Worm (Caenorhabditis elegans) whole organism, L4 larva: ENCODE results near the gene rec-8.

ENCODE experiments used
- F10B5.3 ChIP-seq: sonication (generic microtip); optimal IDR thresholded peaks from 2 replicates; lab custom pipeline; 2016; ENCODE audit warnings: mild to moderate bottlenecking, missing genetic modification characterization, missing compliant biosample characterization
- F26F4.8 ChIP-seq: fragments of 200-800 bp; sonication (Bioruptor generic); conservative IDR thresholded peaks from 2 replicates; pipeline ENCODE4 v1.3.6; 2022; ENCODE audit warnings: missing genetic modification characterization, missing compliant biosample characterization
- F44E2.7 ChIP-seq: fragments of 200-800 bp; sonication (Bioruptor generic); IDR thresholded peaks from 2 replicates; pipeline ENCODE4 v2.1.2; 2022; ENCODE audit warnings: missing genetic modification characterization, missing compliant biosample characterization
- T20F7.1 ChIP-seq: fragments of 200-800 bp; sonication (Bioruptor generic); optimal IDR thresholded peaks from 2 replicates; lab custom pipeline; 2018; ENCODE audit warnings: mild to moderate bottlenecking, missing genetic modification characterization, missing compliant biosample characterization
- Y105C5A.15 ChIP-seq: fragments of 200-800 bp; sonication (Bioruptor generic); IDR thresholded peaks from 2 replicates; pipeline ENCODE4 v1.3.6; 2022; ENCODE audit warnings: missing genetic modification characterization, missing compliant biosample characterization
- ZK337.2 ChIP-seq: fragments of 200-800 bp; sonication (Bioruptor generic); IDR thresholded peaks from 2 replicates; pipeline ENCODE4 v1.3.6; 2022; ENCODE audit warnings: missing genetic modification reagents, missing genetic modification characterization, missing compliant biosample characterization
- aha-1 ChIP-seq: fragments of 150-350 bp; peaks from one replicate; lab custom pipeline; 2014; ENCODE audit warnings: missing biosample characterization, missing genetic modification characterization
- aly-2 ChIP-seq: sonication (generic microtip); optimal IDR thresholded peaks from 2 replicates; lab custom pipeline; 2018; ENCODE audit warnings: missing biosample characterization, missing genetic modification characterization
- ama-1 ChIP-seq: fragments of 150-350 bp; optimal IDR thresholded peaks from 2 replicates; lab custom pipeline; 2014; ENCODE audit warnings: inconsistent platforms, mixed read lengths
- arid-1 ChIP-seq: fragments of 200-800 bp; sonication (Bioruptor generic); conservative IDR thresholded peaks from 2 replicates; pipeline ENCODE4 v1.3.6; 2022; ENCODE audit warnings: missing genetic modification reagents, missing genetic modification characterization, missing compliant biosample characterization
- attf-4 ChIP-seq: sonication (generic microtip); optimal IDR thresholded peaks from 3 replicates; lab custom pipeline; 2017; ENCODE audit warnings: missing biosample characterization, missing genetic modification characterization
- ceh-20 ChIP-seq: fragments of 200-800 bp; sonication (Bioruptor generic); IDR thresholded peaks from 2 replicates; pipeline ENCODE4 v1.3.6; 2022; ENCODE audit warnings: missing genetic modification reagents, missing genetic modification characterization, missing compliant biosample characterization
- ceh-28 ChIP-seq: fragments of 150-350 bp; optimal IDR thresholded peaks from 2 replicates; lab custom pipeline; 2014; ENCODE audit warnings: missing biosample characterization, missing genetic modification reagents, missing genetic modification characterization
- ceh-32 ChIP-seq: sonication (generic microtip); optimal IDR thresholded peaks from 2 replicates; lab custom pipeline; 2016; ENCODE audit warnings: mild to moderate bottlenecking, missing genetic modification characterization, missing compliant biosample characterization; ENCODE audit not compliant: poor library complexity
- ceh-62 ChIP-seq: sonication (generic microtip); optimal IDR thresholded peaks from 2 replicates; lab custom pipeline; 2017; ENCODE audit warnings: missing biosample characterization, missing genetic modification characterization
- ceh-82 ChIP-seq: sonication (generic microtip); optimal IDR thresholded peaks from 2 replicates; lab custom pipeline; 2017; ENCODE audit warnings: missing biosample characterization, missing genetic modification characterization
- ces-1 ChIP-seq: fragments of 150-350 bp; sonication (generic microtip); optimal IDR thresholded peaks from 4 replicates; lab custom pipeline; 2014; ENCODE audit warnings: missing biosample characterization, missing genetic modification reagents, missing genetic modification characterization
- cey-2 ChIP-seq: sonication (generic microtip); optimal IDR thresholded peaks from 3 replicates; lab custom pipeline; 2017; ENCODE audit warnings: missing genetic modification characterization, mild to moderate bottlenecking, missing compliant biosample characterization, antibody characterized with exemption, borderline replicate concordance; ENCODE audit not compliant: insufficient read depth
- ctbp-1 ChIP-seq: fragments of 200-800 bp; sonication (Bioruptor generic); IDR thresholded peaks from 2 replicates; pipeline ENCODE4 v1.3.6; 2022; ENCODE audit warnings: missing genetic modification reagents, missing genetic modification characterization, missing compliant biosample characterization
- daf-19 ChIP-seq: fragments of 200-800 bp; sonication (Bioruptor generic); conservative IDR thresholded peaks from 2 replicates; pipeline ENCODE4 v1.3.6; 2022; ENCODE audit warnings: missing genetic modification characterization, missing compliant biosample characterization
- dmd-8 ChIP-seq: fragments of 200-800 bp; sonication (Bioruptor generic); IDR thresholded peaks from 2 replicates; pipeline ENCODE4 v1.3.6; 2022; ENCODE audit warnings: missing genetic modification characterization, missing compliant biosample characterization
- dpl-1 ChIP-seq: fragments of 150-350 bp; optimal IDR thresholded peaks from 2 replicates; lab custom pipeline; 2014; ENCODE audit warnings: missing biosample characterization, missing genetic modification reagents, missing genetic modification characterization
- egl-27 ChIP-seq: sonication (generic microtip); optimal IDR thresholded peaks from 3 replicates; lab custom pipeline; 2017; ENCODE audit warnings: missing biosample characterization, missing genetic modification reagents, missing genetic modification characterization
- fkh-10 ChIP-seq: fragments of 150-350 bp; optimal IDR thresholded peaks from 2 replicates; lab custom pipeline; 2014; ENCODE audit warnings: missing biosample characterization, missing genetic modification reagents, missing genetic modification characterization
- gei-8 ChIP-seq: fragments of 200-800 bp; sonication (Bioruptor generic); optimal IDR thresholded peaks from 2 replicates; lab custom pipeline; 2018; ENCODE audit warnings: mild to moderate bottlenecking, missing genetic modification characterization, missing compliant biosample characterization
- hif-1 ChIP-seq, 2 experiments: sonication (generic microtip); optimal IDR thresholded peaks; 2 replicates each; lab custom pipeline; 2016 to 2017; ENCODE audit warnings: missing compliant biosample characterization in 2 of 2, missing genetic modification characterization in 2 of 2, missing genetic modification reagents in 2 of 2, missing genotype in 2 of 2, mild to moderate bottlenecking in 1 of 2
- hmg-1.1 ChIP-seq: fragments of 200-800 bp; sonication (Bioruptor generic); IDR thresholded peaks from 2 replicates; pipeline ENCODE4 v1.3.6; 2022; ENCODE audit warnings: missing genetic modification reagents, missing genetic modification characterization, missing compliant biosample characterization
- lim-7 ChIP-seq: fragments of 200-800 bp; sonication (Bioruptor generic); IDR thresholded peaks from 2 replicates; pipeline ENCODE4 v1.3.6; 2022; ENCODE audit warnings: missing genetic modification characterization, missing compliant biosample characterization
- lin-1 ChIP-seq: fragments of 200-800 bp; sonication (Bioruptor generic); IDR thresholded peaks from 2 replicates; pipeline ENCODE4 v1.3.6; 2022; ENCODE audit warnings: missing genetic modification reagents, missing genetic modification characterization, missing compliant biosample characterization
- lin-13 ChIP-seq: fragments of 150-350 bp; optimal IDR thresholded peaks from 2 replicates; lab custom pipeline; 2014; ENCODE audit warnings: missing biosample characterization, missing genetic modification reagents, missing genetic modification characterization
- lin-15B ChIP-seq: fragments of 150-350 bp; sonication (generic microtip); optimal IDR thresholded peaks from 3 replicates; lab custom pipeline; 2014; ENCODE audit warnings: missing biosample characterization, missing genetic modification characterization
- lin-29 ChIP-seq: fragments of 200-800 bp; sonication (Bioruptor generic); IDR thresholded peaks from 2 replicates; pipeline ENCODE4 v1.3.6; 2022; ENCODE audit warnings: missing genetic modification reagents, missing genetic modification characterization, missing compliant biosample characterization
- lin-38 ChIP-seq: fragments of 200-800 bp; sonication (Bioruptor generic); IDR thresholded peaks from 2 replicates; pipeline ENCODE4 v1.3.6; 2022; ENCODE audit warnings: missing genetic modification reagents, missing genetic modification characterization, missing compliant biosample characterization
- madf-5 ChIP-seq, 2 experiments: fragments of 200-800 bp; sonication (Bioruptor generic); IDR thresholded peaks; 2 replicates each; pipeline ENCODE4 v1.3.6; 2022; ENCODE audit warnings: missing compliant biosample characterization in 2 of 2, missing genetic modification characterization in 2 of 2
- madf-9 ChIP-seq: fragments of 200-800 bp; sonication (Bioruptor generic); conservative IDR thresholded peaks from 2 replicates; pipeline ENCODE4 v1.3.6; 2022; ENCODE audit warnings: missing genetic modification reagents, missing genetic modification characterization, missing compliant biosample characterization
- mdt-29 ChIP-seq: fragments of 200-800 bp; sonication (Bioruptor generic); IDR thresholded peaks from 2 replicates; pipeline ENCODE4 v1.3.6; 2022; ENCODE audit warnings: missing genetic modification reagents, missing genetic modification characterization, missing compliant biosample characterization
- mep-1 ChIP-seq: fragments of 150-350 bp; sonication (generic microtip); optimal IDR thresholded peaks from 3 replicates; lab custom pipeline; 2014; ENCODE audit warnings: missing biosample characterization, missing genetic modification characterization
- nhr-25 ChIP-seq: sonication (generic microtip); optimal IDR thresholded peaks from 2 replicates; lab custom pipeline; 2017; ENCODE audit warnings: missing genetic modification characterization, mild to moderate bottlenecking, missing compliant biosample characterization, antibody characterized with exemption, moderate library complexity, borderline replicate concordance; ENCODE audit not compliant: insufficient read depth
- nhr-28 ChIP-seq: fragments of 150-350 bp; optimal IDR thresholded peaks from 2 replicates; lab custom pipeline; 2014; ENCODE audit warnings: missing biosample characterization, missing genetic modification characterization
- nhr-48 ChIP-seq: sonication (generic microtip); optimal IDR thresholded peaks from 2 replicates; lab custom pipeline; 2016; ENCODE audit warnings: mild to moderate bottlenecking, missing genetic modification characterization, missing compliant biosample characterization
- nhr-6 ChIP-seq: fragments of 150-350 bp; optimal IDR thresholded peaks from 2 replicates; lab custom pipeline; 2014; ENCODE audit warnings: missing biosample characterization, missing genetic modification characterization
- pha-4 ChIP-seq, 2 experiments: fragments of 150-350 bp in 1 of 2; fragments of 200-800 bp in 1 of 2; sonication (Bioruptor generic) in 1 of 2; IDR thresholded peaks in 1 of 2; optimal IDR thresholded peaks in 1 of 2; 2 replicates each; pipeline versions ENCODE4 v1.3.6 to Lab custom; 2014 to 2022; ENCODE audit warnings: missing genetic modification characterization in 2 of 2, missing genetic modification reagents in 2 of 2, missing biosample characterization in 1 of 2, missing compliant biosample characterization in 1 of 2
- sdz-12 ChIP-seq: fragments of 200-800 bp; sonication (Bioruptor generic); optimal IDR thresholded peaks from 2 replicates; lab custom pipeline; 2018; ENCODE audit warnings: mild to moderate bottlenecking, missing genetic modification characterization, missing compliant biosample characterization
- skn-1 ChIP-seq: fragments of 150-350 bp; optimal IDR thresholded peaks from 2 replicates; lab custom pipeline; 2014; ENCODE audit warnings: missing biosample characterization, missing genetic modification characterization
- snpc-4 ChIP-seq: fragments of 150-350 bp; optimal IDR thresholded peaks from 2 replicates; lab custom pipeline; 2014; ENCODE audit warnings: missing biosample characterization, missing genetic modification characterization
- spr-1 ChIP-seq: sonication (generic microtip); optimal IDR thresholded peaks from 2 replicates; lab custom pipeline; 2016; ENCODE audit warnings: mild to moderate bottlenecking, missing genetic modification characterization, missing compliant biosample characterization
- spr-3 ChIP-seq: fragments of 200-800 bp; sonication (Bioruptor generic); optimal IDR thresholded peaks from 2 replicates; lab custom pipeline; 2018; ENCODE audit warnings: mild to moderate bottlenecking, missing genetic modification characterization, missing compliant biosample characterization
- tag-97 ChIP-seq: fragments of 200-800 bp; sonication (Bioruptor generic); IDR thresholded peaks from 2 replicates; pipeline ENCODE4 v1.3.6; 2022; ENCODE audit warnings: missing genetic modification characterization, missing compliant biosample characterization
- unc-62 ChIP-seq, 3 experiments: fragments of 150-350 bp in 1 of 3; sonication (generic microtip); optimal IDR thresholded peaks in 2 of 3; peaks in 1 of 3; 1 replicate in 1 of 3; 2 replicates in 2 of 3; lab custom pipeline; 2014 to 2017; ENCODE audit warnings: missing biosample characterization in 3 of 3, missing genetic modification characterization in 3 of 3, missing genetic modification reagents in 3 of 3, missing genotype in 1 of 3
- zag-1 ChIP-seq: fragments of 150-350 bp; optimal IDR thresholded peaks from 2 replicates; lab custom pipeline; 2014; ENCODE audit warnings: missing biosample characterization, missing genetic modification characterization
- ztf-11 ChIP-seq: fragments of 150-350 bp; optimal IDR thresholded peaks from 2 replicates; lab custom pipeline; 2014; ENCODE audit warnings: missing biosample characterization, missing genetic modification characterization

The rec-8 gene

DNA sequence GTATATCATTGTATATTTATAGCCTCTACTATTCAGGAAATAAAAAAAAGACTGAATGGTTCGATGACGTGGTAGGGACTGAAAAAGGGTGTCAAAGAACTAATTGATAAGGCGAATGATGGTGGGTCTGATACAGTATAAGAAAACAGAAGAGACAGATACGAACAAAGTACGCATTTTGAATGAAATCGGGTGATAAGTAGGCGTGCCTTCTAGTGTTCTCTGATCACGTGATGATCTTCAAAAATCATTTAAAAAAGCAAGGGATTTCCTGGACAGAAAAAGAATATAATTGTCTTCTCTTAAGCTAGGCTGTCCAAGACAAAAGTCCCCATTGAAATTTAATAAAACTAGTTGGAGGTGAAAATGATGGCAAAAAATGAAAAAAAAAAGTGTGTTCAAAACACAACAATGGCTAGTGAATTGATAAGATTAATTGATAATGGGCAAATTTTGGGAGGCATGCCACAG, 40.3 kb upstream of the rec-8 start:
- TF ChIP-seq skn-1 (tag; lab: Kevin White, UChicago), result no peak
- peak; percentile 23 for TF ChIP-seq lin-13
- TF ChIP-seq attf-4, result no peak
- TF ChIP-seq ceh-32 (tag; lab: Kevin White, UChicago), result no peak
- no peak for TF ChIP-seq lin-15B (tag; lab: Kevin White, UChicago)
- no peak for TF ChIP-seq hmg-1.1 (GFP tag; lab: Robert Waterston, UW)
- TF ChIP-seq arid-1 (GFP tag; lab: Robert Waterston, UW), result no peak
- TF ChIP-seq egl-27 (tag; lab: Kevin White, UChicago), result no peak
- TF ChIP-seq F10B5.3 (tag; lab: Kevin White, UChicago), result no peak
- TF ChIP-seq snpc-4 (tag; lab: Kevin White, UChicago), result no peak
- no peak for TF ChIP-seq daf-19 (GFP tag; lab: Robert Waterston, UW)
- peak; percentile 81 for TF ChIP-seq nhr-48 (tag; lab: Kevin White, UChicago)
- TF ChIP-seq ztf-11 (tag; lab: Kevin White, UChicago), result no peak
- peak; percentile 7; the same call in 1 of the 2 replicates for TF ChIP-seq ceh-20 (GFP tag; lab: Robert Waterston, UW)
- no peak for TF ChIP-seq spr-1 (tag; lab: Kevin White, UChicago)
- TF ChIP-seq nhr-28 (tag; lab: Kevin White, UChicago), result peak; percentile 68
- no peak for TF ChIP-seq ctbp-1 (GFP tag; lab: Robert Waterston, UW)
- TF ChIP-seq F26F4.8 (GFP tag; lab: Robert Waterston, UW), result no peak
- no peak for TF ChIP-seq ama-1 (lab: Kevin White, UChicago)
- TF ChIP-seq spr-3 (GFP tag; lab: Kevin White, UChicago), result no peak
- TF ChIP-seq lin-29 (GFP tag; lab: Robert Waterston, UW), result no peak
- TF ChIP-seq gei-8 (GFP tag; lab: Kevin White, UChicago), result peak; percentile 46
- peak; percentile 5 for TF ChIP-seq mep-1 (tag; lab: Kevin White, UChicago)
- no peak for TF ChIP-seq Y105C5A.15 (GFP tag; lab: Robert Waterston, UW)
- no peak for TF ChIP-seq ceh-62 (tag; lab: Kevin White, UChicago)
- no peak for TF ChIP-seq lim-7
- no peak for TF ChIP-seq zag-1 (tag; lab: Kevin White, UChicago)
- no peak for TF ChIP-seq tag-97
- TF ChIP-seq pha-4 (GFP tag; IDR thresholded peaks at IDR 0.05; lab: Robert Waterston, UW), result no peak; the same call in 1 of the 2 replicates
- no peak for TF ChIP-seq pha-4 (tag; optimal IDR thresholded peaks at IDR 0.05; lab: Kevin White, UChicago)
- no peak for TF ChIP-seq ceh-82 (tag; lab: Kevin White, UChicago)
- TF ChIP-seq aha-1 (tag; lab: Kevin White, UChicago), result peak; percentile 97
- no peak for TF ChIP-seq nhr-25 (tag; lab: Kevin White, UChicago)
- no peak for TF ChIP-seq lin-38
- no peak for TF ChIP-seq dmd-8 (GFP tag; lab: Robert Waterston, UW)
- TF ChIP-seq ceh-28 (tag; lab: Kevin White, UChicago), result no peak
- no peak for TF ChIP-seq dpl-1 (GFP tag; lab: Kevin White, UChicago)
- peak in 1 of 2 experiments; percentile 83 for TF ChIP-seq unc-62 (GFP tag; optimal IDR thresholded peaks at IDR 0.05 in 1 of 2; lab: Kevin White, UChicago)
- TF ChIP-seq unc-62 (tag; optimal IDR thresholded peaks at IDR 0.05; lab: Kevin White, UChicago), result no peak
- TF ChIP-seq mdt-29 (GFP tag; lab: Robert Waterston, UW), result peak; percentile 61
- no peak for TF ChIP-seq sdz-12 (GFP tag; lab: Kevin White, UChicago)
- TF ChIP-seq fkh-10, result no peak
- no peak for TF ChIP-seq ces-1 (GFP tag; lab: Kevin White, UChicago)
- no peak for TF ChIP-seq madf-5 (GFP tag; IDR thresholded peaks at IDR 0.05; lab: Robert Waterston, UW)
- no peak for TF ChIP-seq F44E2.7 (GFP tag; lab: Robert Waterston, UW)
- TF ChIP-seq madf-9 (GFP tag; lab: Robert Waterston, UW), result no peak
- peak; percentile 1 for TF ChIP-seq cey-2
- TF ChIP-seq lin-1 (GFP tag; lab: Robert Waterston, UW), result no peak
- TF ChIP-seq nhr-6 (tag; lab: Kevin White, UChicago), result peak; percentile 34
- no peak for TF ChIP-seq aly-2 (tag; lab: Kevin White, UChicago)
- no peak for TF ChIP-seq ZK337.2 (GFP tag; lab: Robert Waterston, UW)
- peak in 1 of 2 experiments; percentile 62 for TF ChIP-seq hif-1 (tag; optimal IDR thresholded peaks at IDR 0.05; lab: Kevin White, UChicago)
- peak; percentile 51 for TF ChIP-seq T20F7.1 (GFP tag; lab: Kevin White, UChicago)
